Worm (Caenorhabditis elegans) whole organism, L3 larva: ENCODE data around the gene str-130.
A peak's percentile ranks its signal among the peaks of the same experiment; 100 is the strongest.

Experiments used
- R02D3.7 ChIP-seq: fragments of 150-350 bp; optimal IDR thresholded peaks from 2 replicates; lab custom pipeline; 2014; ENCODE audit warnings: missing biosample characterization, missing genetic modification characterization
- ama-1 ChIP-seq: fragments of 150-350 bp; optimal IDR thresholded peaks from 2 replicates; lab custom pipeline; 2018
- elt-3 ChIP-seq, 3 experiments: fragments of 150-350 bp in 1 of 3; sonication (generic microtip) in 2 of 3; optimal IDR thresholded peaks; 2 replicates in 2 of 3; 4 replicates in 1 of 3; lab custom pipeline; 2014 to 2017; ENCODE audit warnings: missing biosample characterization in 3 of 3, missing genetic modification characterization in 3 of 3
- nfya-1 ChIP-seq: sonication (generic microtip); optimal IDR thresholded peaks from 2 replicates; lab custom pipeline; 2017; ENCODE audit warnings: missing genetic modification characterization, mild to moderate bottlenecking, missing compliant biosample characterization, antibody characterized with exemption, moderate library complexity; ENCODE audit not compliant: insufficient read depth
- nhr-11 ChIP-seq: fragments of 150-350 bp; optimal IDR thresholded peaks from 2 replicates; lab custom pipeline; 2014; ENCODE audit warnings: missing biosample characterization, missing genetic modification characterization
- nhr-12 ChIP-seq: fragments of 150-350 bp; optimal IDR thresholded peaks from 2 replicates; lab custom pipeline; 2014; ENCODE audit warnings: missing biosample characterization, missing genetic modification characterization
- nhr-237 ChIP-seq: fragments of 150-350 bp; optimal IDR thresholded peaks from 2 replicates; lab custom pipeline; 2014; ENCODE audit warnings: missing biosample characterization, missing genetic modification characterization
- nhr-43 ChIP-seq: sonication (generic microtip); optimal IDR thresholded peaks from 2 replicates; lab custom pipeline; 2016; ENCODE audit warnings: mild to moderate bottlenecking, missing genetic modification characterization, missing compliant biosample characterization; ENCODE audit not compliant: poor library complexity, severe bottlenecking
- nhr-77 ChIP-seq: fragments of 150-350 bp; optimal IDR thresholded peaks from 2 replicates; lab custom pipeline; 2014; ENCODE audit warnings: missing biosample characterization, missing genetic modification characterization
- pqm-1 ChIP-seq: fragments of 150-350 bp; optimal IDR thresholded peaks from 2 replicates; lab custom pipeline; 2017; ENCODE audit warnings: missing biosample characterization, missing genetic modification characterization, inconsistent platforms
- skn-1 ChIP-seq: fragments of 150-350 bp; optimal IDR thresholded peaks from 2 replicates; lab custom pipeline; 2014; ENCODE audit warnings: missing biosample characterization, missing genetic modification characterization
- snpc-4 ChIP-seq: fragments of 150-350 bp; optimal IDR thresholded peaks from 2 replicates; lab custom pipeline; 2014; ENCODE audit warnings: missing biosample characterization, missing genetic modification characterization
- tbx-2 ChIP-seq: sonication (generic microtip); optimal IDR thresholded peaks from 2 replicates; lab custom pipeline; 2016; ENCODE audit warnings: mild to moderate bottlenecking, missing genetic modification characterization, missing compliant biosample characterization
- ztf-11 ChIP-seq: fragments of 150-350 bp; optimal IDR thresholded peaks from 2 replicates; lab custom pipeline; 2014; ENCODE audit warnings: missing biosample characterization, missing genetic modification characterization

ce11 chrV:8130149-8130661 lies 39.7 kb upstream of the str-130 start, which contains the start of gene snap-1:
- TF ChIP-seq snpc-4 (tag; lab: Kevin White, UChicago) (peak; percentile 65), ama-1 (lab: Kevin White, UChicago) (peak; percentile 23), elt-3 (tag; optimal IDR thresholded peaks at IDR 0.05; lab: Kevin White, UChicago) (no peak), pqm-1 (tag; lab: Kevin White, UChicago) (peak; percentile 11), nhr-43 (tag; lab: Kevin White, UChicago) (no peak), nhr-11 (tag; lab: Kevin White, UChicago) (no peak), nhr-237 (tag; lab: Kevin White, UChicago) (no peak), R02D3.7 (tag; lab: Kevin White, UChicago) (no peak), skn-1 (tag; lab: Kevin White, UChicago) (no peak), ztf-11 (no peak), nfya-1 (tag; lab: Kevin White, UChicago) (peak; percentile 74), nhr-77 (tag; lab: Kevin White, UChicago) (no peak), nhr-12 (tag; lab: Kevin White, UChicago) (no peak), tbx-2 (no peak)
